Fruit fly (Drosophila melanogaster) whole organism: Measurements from ENCODE around the gene CG32365.

Experiments used
- CG8478 ChIP-seq: fragments of >200 bp; optimal IDR thresholded peaks from 2 replicates; lab custom pipeline; 2018; ENCODE audit warnings: inconsistent platforms
- Dll ChIP-seq: fragments of >200 bp; optimal IDR thresholded peaks from 2 replicates; lab custom pipeline; 2017
- pan ChIP-seq: fragments of >200 bp; optimal IDR thresholded peaks from 2 replicates; lab custom pipeline; 2017
- psq ChIP-seq: fragments of >200 bp; optimal IDR thresholded peaks from 2 replicates; lab custom pipeline; 2017
- usp ChIP-seq: fragments of >200 bp; optimal IDR thresholded peaks from 2 replicates; lab custom pipeline; 2017; ENCODE audit warnings: missing biosample characterization, missing genetic modification characterization, mixed read lengths

dm6 chr3L:7829609-7830008 is 39.2 kb upstream of the CG32365 start:
- TF ChIP-seq pan (lab: Kevin White, UChicago): no peak
- no peak for TF ChIP-seq psq (lab: Kevin White, UChicago)
- no peak for TF ChIP-seq usp (GFP tag; lab: Kevin White, UChicago)
- TF ChIP-seq Dll (lab: Kevin White, UChicago): no peak
- no peak for TF ChIP-seq CG8478 (lab: Kevin White, UChicago)
